Worm (Caenorhabditis elegans): ENCODE measurements around the gene mbl-1.
A peak's percentile ranks its signal among the peaks of the same experiment; 100 is the strongest.

The mbl-1 gene

ce11 chrX:16967813-16968212, 10.6 kb upstream of the mbl-1 start:
- TF ChIP-seq zfh-2 (GFP tag; conservative IDR thresholded peaks at IDR 0.05) (peak; percentile 73), ekl-4 (GFP tag; IDR thresholded peaks at IDR 0.05) (0 out of 2 replicates have a peak, but pooled peaks have one; percentile 35), atf-7 (tag; optimal IDR thresholded peaks at IDR 0.05) (no peak)

ce11 chrX:16976043-16976442, 2.4 kb upstream of the mbl-1 start, which contains the start of gene F52G3.5:
Gene F52G3.5, minus strand, starts transcription at chrX:16976143.
- no peak for TF ChIP-seq ceh-27 (GFP tag; optimal IDR thresholded peaks at IDR 0.05)
- TF ChIP-seq nhr-120 (GFP tag; IDR thresholded peaks at IDR 0.05) = no peak
- no peak for TF ChIP-seq xnd-1 (tag; optimal IDR thresholded peaks at IDR 0.05)
- no peak for TF ChIP-seq hlh-26 (GFP tag; conservative IDR thresholded peaks at IDR 0.05)
- no peak for TF ChIP-seq ceh-79 (tag; optimal IDR thresholded peaks at IDR 0.05)
- no peak for TF ChIP-seq efl-1 (GFP tag; optimal IDR thresholded peaks at IDR 0.05)
- TF ChIP-seq fkh-3 (tag; optimal IDR thresholded peaks at IDR 0.05) = no peak

- TF ChIP-seq let-607 (tag; optimal IDR thresholded peaks at IDR 0.05) (no peak), mcd-1 (GFP tag; IDR thresholded peaks at IDR 0.05) (no peak), athp-1 (tag; optimal IDR thresholded peaks at IDR 0.05) (no peak), attf-6 (GFP tag; IDR thresholded peaks at IDR 0.05) (no peak), tlf-1 (GFP tag; optimal IDR thresholded peaks at IDR 0.05) (no peak), ztf-18 (tag; optimal IDR thresholded peaks at IDR 0.05) (no peak)
These were observed 10.0 kb downstream of the mbl-1 start for ce11 chrX:16988367-16988766.

- no peak for TF ChIP-seq dpl-1 (GFP tag; optimal IDR thresholded peaks at IDR 0.05)
- TF ChIP-seq nfya-2 (GFP tag; IDR thresholded peaks at IDR 0.05) = no peak
- no peak for TF ChIP-seq dpff-1 (tag; optimal IDR thresholded peaks at IDR 0.05)
- no peak for TF ChIP-seq C06A6.2 (GFP tag; conservative IDR thresholded peaks at IDR 0.05)
- TF ChIP-seq tlf-1 (GFP tag; optimal IDR thresholded peaks at IDR 0.05) = no peak
- TF ChIP-seq K11D2.4 (GFP tag; IDR thresholded peaks at IDR 0.05) = no peak
- TF ChIP-seq ztf-6 (GFP tag; IDR thresholded peaks at IDR 0.05) = no peak
- no peak for TF ChIP-seq ceh-27 (GFP tag; optimal IDR thresholded peaks at IDR 0.05)
- no peak for TF ChIP-seq ceh-91 (GFP tag; IDR thresholded peaks at IDR 0.05)
These were observed 13.0 kb downstream of the mbl-1 start for ce11 chrX:16991437-16991836.

- TF ChIP-seq nfya-1 (tag; optimal IDR thresholded peaks at IDR 0.05; ENCODE audit: borderline replicate concordance, insufficient read depth) (no peak), Y67H2A.10 (GFP tag; conservative IDR thresholded peaks at IDR 0.05) (no peak), madf-3 (GFP tag; IDR thresholded peaks at IDR 0.05) (no peak), unc-62 (GFP tag; optimal IDR thresholded peaks at IDR 0.05) (no peak), lin-54 (GFP tag; optimal IDR thresholded peaks at IDR 0.05) (no peak), egrh-3 (GFP tag; IDR thresholded peaks at IDR 0.05) (no peak), nhr-27 (tag; optimal IDR thresholded peaks at IDR 0.05) (no peak), lin-40 (tag; optimal IDR thresholded peaks at IDR 0.05) (no peak), unc-130 (GFP tag; optimal IDR thresholded peaks at IDR 0.05) (no peak), ceh-91 (GFP tag; IDR thresholded peaks at IDR 0.05) (no peak), rcor-1 (GFP tag; IDR thresholded peaks at IDR 0.05) (no peak), Y53G8AR.9 (GFP tag; conservative IDR thresholded peaks at IDR 0.05) (no peak), ets-4 (GFP tag; optimal IDR thresholded peaks at IDR 0.05) (no peak), lag-1 (GFP tag; IDR thresholded peaks at IDR 0.05) (no peak), egl-44 (GFP tag; IDR thresholded peaks at IDR 0.05) (no peak), bed-2 (GFP tag; IDR thresholded peaks at IDR 0.05) (no peak), hlh-12 (tag; optimal IDR thresholded peaks at IDR 0.05) (no peak), mel-28 (tag; optimal IDR thresholded peaks at IDR 0.05; ENCODE audit: borderline replicate concordance) (no peak), snpc-3.4 (tag; optimal IDR thresholded peaks at IDR 0.05) (no peak), ztf-3 (GFP tag; optimal IDR thresholded peaks at IDR 0.05) (no peak)
These were observed 15.1 kb downstream of the mbl-1 start for ce11 chrX:16993524-16993923.

Measured in whole organism, young adult.